Fruit fly (Drosophila melanogaster): Measurements from ENCODE around the gene CG46460.

Gene CG46460

DNA sequence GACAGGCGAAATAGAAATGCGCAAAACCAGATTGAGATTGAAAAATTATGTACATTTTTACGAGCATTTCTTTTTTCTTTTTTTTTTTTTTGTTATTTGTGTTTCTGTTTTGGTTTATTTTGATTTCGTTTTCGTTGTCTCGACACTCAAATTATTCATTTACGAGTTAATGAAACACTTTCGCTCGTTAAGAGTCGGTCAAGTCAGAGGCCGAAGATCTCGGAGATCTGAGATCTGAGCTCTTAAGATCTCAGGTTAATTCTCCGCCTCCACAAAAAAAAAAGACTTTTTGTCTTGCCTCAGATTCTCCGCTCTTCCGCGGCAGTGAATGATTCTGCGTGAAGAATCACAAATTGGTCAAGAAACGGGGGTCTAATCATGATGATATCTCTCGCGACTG lies 38.7 kb upstream of the CG46460 start:
- TF ChIP-seq CG9139 (GFP tag; optimal IDR thresholded peaks at IDR 0.05) (no peak), CG8319 (GFP tag; optimal IDR thresholded peaks at IDR 0.05) (no peak), vri (GFP tag; optimal IDR thresholded peaks at IDR 0.05) (no peak), CG4318 (GFP tag; optimal IDR thresholded peaks at IDR 0.05) (no peak), Eip78C (GFP tag) (no peak), Smox (GFP tag; optimal IDR thresholded peaks at IDR 0.05) (no peak), Gug (GFP tag; IDR thresholded peaks at IDR 0.05) (no peak), CG6792 (GFP tag; optimal IDR thresholded peaks at IDR 0.05) (no peak), topi (GFP tag; optimal IDR thresholded peaks at IDR 0.05) (no peak), cyc (GFP tag; optimal IDR thresholded peaks at IDR 0.05) (no peak), CG7368 (GFP tag; optimal IDR thresholded peaks at IDR 0.05) (no peak), CG32006 (GFP tag; optimal IDR thresholded peaks at IDR 0.05) (no peak)

DNA sequence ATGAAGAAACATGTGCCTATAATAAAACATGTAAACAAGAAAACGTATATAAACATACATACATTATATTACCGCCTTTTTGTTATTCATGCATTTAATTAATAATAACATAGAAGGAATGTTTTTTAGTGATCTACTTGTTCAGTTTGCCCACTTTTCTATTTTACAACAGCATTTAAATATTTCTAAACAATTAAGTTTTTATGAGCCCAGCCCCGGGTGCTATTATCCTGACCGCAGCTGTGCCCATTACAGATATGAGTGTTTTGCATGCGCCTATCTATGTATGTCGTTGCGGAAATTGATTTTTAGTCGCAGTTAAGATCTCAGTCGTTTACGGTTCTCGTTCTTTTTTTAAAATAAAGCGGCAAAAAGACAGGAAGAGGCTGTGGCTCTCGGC lies 37.9 kb upstream of the CG46460 start:
- no peak for TF ChIP-seq CG8119 (GFP tag; IDR thresholded peaks at IDR 0.05)
- no peak for TF ChIP-seq acj6 (GFP tag; optimal IDR thresholded peaks at IDR 0.05)
- TF ChIP-seq Gug (GFP tag; IDR thresholded peaks at IDR 0.05) = no peak
- 0 out of 3 replicates have a peak, but pooled peaks have one; percentile 6 for TF ChIP-seq CG6163 (GFP tag; IDR thresholded peaks at IDR 0.05)
- TF ChIP-seq eg (GFP tag; IDR thresholded peaks at IDR 0.05) = no peak
- no peak for TF ChIP-seq fd85E (GFP tag; optimal IDR thresholded peaks at IDR 0.05)
- TF ChIP-seq CG32006 (GFP tag; optimal IDR thresholded peaks at IDR 0.05) = peak; percentile 33
- TF ChIP-seq Eip78C (GFP tag) = peak; percentile 63
- TF ChIP-seq CG3919 (GFP tag; optimal IDR thresholded peaks at IDR 0.05) = no peak
- TF ChIP-seq topi (GFP tag; optimal IDR thresholded peaks at IDR 0.05) = no peak
- no peak for TF ChIP-seq ss (GFP tag; optimal IDR thresholded peaks at IDR 0.05)

DNA sequence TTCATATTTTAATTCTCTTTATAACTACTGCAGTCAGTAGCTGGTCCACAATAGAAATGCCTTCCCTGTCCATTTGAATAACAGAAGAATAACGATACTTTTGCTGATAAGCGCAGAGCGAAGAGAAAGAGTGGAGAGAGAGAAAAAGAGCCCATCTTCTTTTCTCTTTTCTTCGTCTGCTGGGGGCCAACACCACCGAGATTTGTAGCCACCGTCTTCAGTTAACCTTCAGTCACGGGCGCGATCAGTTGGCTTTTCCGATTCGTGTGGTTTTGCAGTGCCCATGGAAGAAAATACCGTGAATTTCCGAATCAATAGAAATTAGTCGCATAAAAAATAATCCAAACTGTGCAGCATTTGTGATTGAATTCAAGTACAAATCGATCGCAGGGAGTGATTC lies 36.4 kb upstream of the CG46460 start, which contains the start of gene CG1273:
CG1273 (plus strand) TSS at position 218 of the 400 bp plus-strand sequence.
- TF ChIP-seq esn (GFP tag; optimal IDR thresholded peaks at IDR 0.05) (peak; percentile 10), net (GFP tag; optimal IDR thresholded peaks at IDR 0.05) (no peak)

DNA sequence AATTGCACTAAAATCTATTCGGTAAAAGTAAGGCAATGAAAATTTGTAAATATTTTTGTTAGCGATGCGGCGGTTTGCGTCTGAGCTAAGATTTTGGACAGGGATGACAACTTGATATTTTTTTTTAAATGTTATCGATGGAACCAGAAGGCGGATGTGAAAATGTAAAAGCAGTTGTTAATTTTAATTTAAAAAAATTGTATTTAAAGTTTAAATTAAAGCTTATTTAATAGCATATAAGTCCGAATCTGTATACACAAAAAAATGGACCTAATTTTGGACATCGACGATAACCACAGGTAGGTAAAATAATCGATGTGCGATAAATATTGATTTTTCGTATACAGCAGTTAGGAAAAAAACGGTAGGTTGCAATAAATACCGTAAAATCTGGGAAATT lies 35.3 kb upstream of the CG46460 start, which contains the start of the genes CG11586 and VhaM9.7-a:
CG11586 (minus strand) TSS at position 87 of the 400 bp plus-strand sequence.
VhaM9.7-a (plus strand) TSS at position 322 of the 400 bp plus-strand sequence.
- TF ChIP-seq Eip78C (GFP tag) (peak; percentile 81), CG6808 (GFP tag; optimal IDR thresholded peaks at IDR 0.05) (no peak), achi (GFP tag; optimal IDR thresholded peaks at IDR 0.05) (peak; percentile 20), Hr39 (GFP tag; optimal IDR thresholded peaks at IDR 0.05) (peak; percentile 5), esn (GFP tag; optimal IDR thresholded peaks at IDR 0.05) (peak; percentile 48), Eip93F (GFP tag; optimal IDR thresholded peaks at IDR 0.05) (no peak), pdm3 (GFP tag; optimal IDR thresholded peaks at IDR 0.05) (peak; percentile 14), acj6 (GFP tag; optimal IDR thresholded peaks at IDR 0.05) (peak; percentile 27), CG6276 (GFP tag; optimal IDR thresholded peaks at IDR 0.05) (no peak), Smox (GFP tag; optimal IDR thresholded peaks at IDR 0.05) (no peak), lz (GFP tag; optimal IDR thresholded peaks at IDR 0.05) (peak; percentile 9), Hr4 (GFP tag; optimal IDR thresholded peaks at IDR 0.05) (peak; percentile 10), fkh (GFP tag; optimal IDR thresholded peaks at IDR 0.05) (peak; percentile 58), CG31627 (GFP tag; optimal IDR thresholded peaks at IDR 0.05) (peak; percentile 12)

DNA sequence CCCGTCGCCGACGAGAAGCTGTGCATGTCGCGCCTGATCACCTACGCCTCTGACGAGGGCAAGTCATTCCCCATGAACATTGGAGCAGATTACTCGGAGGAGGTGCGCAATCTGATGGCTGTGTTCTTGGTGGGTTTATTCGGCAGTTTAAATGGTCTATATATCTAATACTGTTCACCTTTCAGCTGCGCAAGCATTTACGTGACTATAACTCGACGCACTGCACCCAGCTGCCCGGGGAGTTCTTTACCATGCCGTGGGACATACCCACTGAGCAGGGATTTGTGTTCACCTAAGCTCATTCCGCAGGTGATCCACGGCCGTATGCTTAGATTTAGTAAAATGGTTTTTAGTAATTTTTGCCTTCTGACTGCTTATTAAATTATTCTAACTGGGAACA lies 34.1 kb upstream of the CG46460 start:
- TF ChIP-seq CG6854 (GFP tag; optimal IDR thresholded peaks at IDR 0.05) = no peak
- TF ChIP-seq CG10631 (GFP tag; optimal IDR thresholded peaks at IDR 0.05) = no peak
- TF ChIP-seq dac (GFP tag; optimal IDR thresholded peaks at IDR 0.05) = no peak
- no peak for TF ChIP-seq net (GFP tag; optimal IDR thresholded peaks at IDR 0.05)
- no peak for TF ChIP-seq CG16779 (tag; optimal IDR thresholded peaks at IDR 0.05)
- TF ChIP-seq eg (GFP tag; IDR thresholded peaks at IDR 0.05) = no peak
- TF ChIP-seq lz (GFP tag; optimal IDR thresholded peaks at IDR 0.05) = no peak
- no peak for TF ChIP-seq Eip93F (GFP tag; optimal IDR thresholded peaks at IDR 0.05)
- TF ChIP-seq CG8119 (GFP tag; IDR thresholded peaks at IDR 0.05) = no peak
- no peak for TF ChIP-seq dsx (GFP tag; optimal IDR thresholded peaks at IDR 0.05; ENCODE audit: poor library complexity, severe bottlenecking)
- no peak for TF ChIP-seq CG7368 (GFP tag; optimal IDR thresholded peaks at IDR 0.05)
